Fruit fly (Drosophila melanogaster): Measurements from ENCODE around the gene mura.

Gene mura

dm6 chr3R:9527907-9528842, 23.4 kb downstream of the mura start (continued):
- peak; percentile 85 for TF ChIP-seq otp (GFP tag; IDR thresholded peaks at IDR 0.05)
- peak; percentile 91 for TF ChIP-seq zfh1 (GFP tag; IDR thresholded peaks at IDR 0.05)
- no peak for TF ChIP-seq HLH4C (GFP tag; IDR thresholded peaks at IDR 0.05; ENCODE audit: partially characterized antibody)
- TF ChIP-seq insv (GFP tag; optimal IDR thresholded peaks at IDR 0.05), result no peak
- peak; percentile 83 for TF ChIP-seq Blimp-1 (GFP tag; optimal IDR thresholded peaks at IDR 0.05)
- TF ChIP-seq CG11085 (GFP tag; IDR thresholded peaks at IDR 0.05), result peak; percentile 93
- peak; percentile 64 for TF ChIP-seq CG10267 (tag; optimal IDR thresholded peaks at IDR 0.05)
- peak; percentile 78 for TF ChIP-seq CG18262 (tag; optimal IDR thresholded peaks at IDR 0.05)
- peak; percentile 84 for TF ChIP-seq toy (GFP tag; IDR thresholded peaks at IDR 0.05)
- peak; percentile 39; the same call in 1 of the 2 replicates for TF ChIP-seq dimm (GFP tag; IDR thresholded peaks at IDR 0.05)
- TF ChIP-seq CG7357 (GFP tag; IDR thresholded peaks at IDR 0.05), result peak; percentile 73; the same call in 2 of the 3 replicates
- TF ChIP-seq CG18764 (GFP tag; optimal IDR thresholded peaks at IDR 0.05), result peak; percentile 85
- TF ChIP-seq CG30020 (tag; optimal IDR thresholded peaks at IDR 0.05), result no peak
- peak; percentile 66; the same call in 2 of the 3 replicates for TF ChIP-seq CG11093 (GFP tag; IDR thresholded peaks at IDR 0.05)
- no peak for TF ChIP-seq Stat92E (GFP tag; optimal IDR thresholded peaks at IDR 0.05)
- TF ChIP-seq CG16815 (GFP tag; optimal IDR thresholded peaks at IDR 0.05), result peak; percentile 52
- TF ChIP-seq Eip74EF (GFP tag; optimal IDR thresholded peaks at IDR 0.05), result peak in 1 of 2 experiments; percentile 65
- TF ChIP-seq CG2889 (GFP tag; IDR thresholded peaks at IDR 0.05), result peak; percentile 75; the same call in 1 of the 3 replicates
- peak; percentile 37 for TF ChIP-seq TFAM (GFP tag; optimal IDR thresholded peaks at IDR 0.05)
- peak; percentile 92 for TF ChIP-seq Aef1 (GFP tag; IDR thresholded peaks at IDR 0.05)
- TF ChIP-seq CG14860 (GFP tag; IDR thresholded peaks at IDR 0.05; ENCODE audit: partially characterized antibody), result no peak
- no peak for TF ChIP-seq Lpt (GFP tag; optimal IDR thresholded peaks at IDR 0.05)
- peak; percentile 65; the same call in 1 of the 2 replicates for TF ChIP-seq peb (GFP tag; IDR thresholded peaks at IDR 0.05)
- no peak for TF ChIP-seq usp (GFP tag; optimal IDR thresholded peaks at IDR 0.05)
- TF ChIP-seq mam (GFP tag; optimal IDR thresholded peaks at IDR 0.05), result peak; percentile 94
- TF ChIP-seq Hand (GFP tag; optimal IDR thresholded peaks at IDR 0.05), result peak; percentile 67
- peak; percentile 74 for TF ChIP-seq Mad (GFP tag; optimal IDR thresholded peaks at IDR 0.05)
- TF ChIP-seq CG43689 (GFP tag; IDR thresholded peaks at IDR 0.05), result peak; percentile 72
- TF ChIP-seq Hr3 (GFP tag; optimal IDR thresholded peaks at IDR 0.05), result peak; percentile 64
- TF ChIP-seq al (GFP tag; IDR thresholded peaks at IDR 0.05), result peak; percentile 92
- peak; percentile 52 for TF ChIP-seq CG5180 (GFP tag; optimal IDR thresholded peaks at IDR 0.05)
- peak; percentile 42 for TF ChIP-seq Ssrp (tag; optimal IDR thresholded peaks at IDR 0.05)
- no peak for TF ChIP-seq stwl (tag; optimal IDR thresholded peaks at IDR 0.05)
- peak; percentile 88 for TF ChIP-seq MBD-R2 (GFP tag; IDR thresholded peaks at IDR 0.05)
- peak; percentile 95 for TF ChIP-seq CG16779 (GFP tag; IDR thresholded peaks at IDR 0.05)
- peak; percentile 81 for TF ChIP-seq Rx (GFP tag; IDR thresholded peaks at IDR 0.05)
- TF ChIP-seq CG2678 (tag; optimal IDR thresholded peaks at IDR 0.05), result peak; percentile 91
- 0 out of 2 replicates have a peak, but pooled peaks have one; percentile 28 for TF ChIP-seq nerfin-2 (GFP tag; IDR thresholded peaks at IDR 0.05; ENCODE audit: partially characterized antibody)
- TF ChIP-seq CG13287 (GFP tag; IDR thresholded peaks at IDR 0.05; ENCODE audit: partially characterized antibody), result no peak
- TF ChIP-seq dmrt99B (tag; optimal IDR thresholded peaks at IDR 0.05), result no peak
- peak; percentile 59 for TF ChIP-seq CG1024 (GFP tag; IDR thresholded peaks at IDR 0.05)
- TF ChIP-seq BtbVII (GFP tag; optimal IDR thresholded peaks at IDR 0.05), result peak; percentile 92
- TF ChIP-seq CG10543 (GFP tag; optimal IDR thresholded peaks at IDR 0.05), result peak; percentile 86
- TF ChIP-seq CG32772 (GFP tag; IDR thresholded peaks at IDR 0.05), result peak; percentile 87
- TF ChIP-seq jigr1 (GFP tag; IDR thresholded peaks at IDR 0.05), result peak; percentile 66; the same call in 1 of the 3 replicates
- TF ChIP-seq ind (GFP tag; optimal IDR thresholded peaks at IDR 0.05), result peak; percentile 95
- no peak for TF ChIP-seq CG42726 (GFP tag; IDR thresholded peaks at IDR 0.05; ENCODE audit: partially characterized antibody)
